Worm (Caenorhabditis elegans) whole organism, L3 larva: ENCODE measurements around the gene F54D10.8.

ENCODE experiments used
- ceh-82 ChIP-seq: fragments of 150-350 bp; optimal IDR thresholded peaks from 2 replicates; lab custom pipeline; 2014; ENCODE audit warnings: missing biosample characterization, missing genetic modification characterization
- elt-2 ChIP-seq: sonication (generic microtip); optimal IDR thresholded peaks from 2 replicates; lab custom pipeline; 2016; ENCODE audit warnings: missing genetic modification reagents, mild to moderate bottlenecking, missing genetic modification characterization, missing compliant biosample characterization
- nhr-11 ChIP-seq: fragments of 150-350 bp; optimal IDR thresholded peaks from 2 replicates; lab custom pipeline; 2014; ENCODE audit warnings: missing biosample characterization, missing genetic modification characterization
- pqm-1 ChIP-seq: fragments of 150-350 bp; optimal IDR thresholded peaks from 2 replicates; lab custom pipeline; 2017; ENCODE audit warnings: missing biosample characterization, missing genetic modification characterization, inconsistent platforms

DNA sequence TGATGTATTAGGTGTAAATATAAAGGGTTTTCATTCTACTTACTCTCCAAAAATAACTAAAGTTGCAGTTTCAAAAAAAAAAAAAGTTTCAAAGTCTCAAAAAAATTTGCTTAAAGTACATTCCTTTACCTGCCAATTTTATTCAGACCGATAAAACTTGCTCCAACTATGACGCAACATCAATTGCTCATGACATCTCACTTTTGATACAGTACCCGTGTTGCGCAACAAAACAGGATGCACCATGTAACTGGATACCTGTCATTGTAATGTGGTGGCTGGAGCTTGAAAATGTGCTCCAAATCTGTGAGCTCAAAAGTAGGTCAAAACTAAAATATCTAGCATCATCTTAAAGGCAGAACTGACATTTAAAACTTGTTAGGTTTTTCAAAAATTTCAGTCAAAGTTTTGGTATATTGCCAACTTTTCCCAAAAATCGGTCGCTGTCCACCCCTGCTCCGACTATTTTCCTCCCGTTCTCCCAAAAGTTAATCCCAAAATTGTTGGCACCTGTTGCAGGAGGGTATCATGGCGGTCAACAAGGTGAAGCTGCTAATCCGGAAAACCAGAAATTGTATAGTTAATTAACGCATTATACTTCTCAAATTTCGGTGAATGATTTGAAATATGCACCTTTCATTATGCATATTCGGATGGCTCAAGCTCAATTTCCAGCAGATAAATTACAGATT, 45.2 kb downstream of the F54D10.8 start, which contains the start of gene T24E12.2:
- TF ChIP-seq ceh-82 (no peak), nhr-11 (tag; lab: Kevin White, UChicago) (no peak), elt-2 (tag; lab: Kevin White, UChicago) (no peak), pqm-1 (no peak)
